Worm (Caenorhabditis elegans): ENCODE data around the gene Y75B12B.13.

DNA sequence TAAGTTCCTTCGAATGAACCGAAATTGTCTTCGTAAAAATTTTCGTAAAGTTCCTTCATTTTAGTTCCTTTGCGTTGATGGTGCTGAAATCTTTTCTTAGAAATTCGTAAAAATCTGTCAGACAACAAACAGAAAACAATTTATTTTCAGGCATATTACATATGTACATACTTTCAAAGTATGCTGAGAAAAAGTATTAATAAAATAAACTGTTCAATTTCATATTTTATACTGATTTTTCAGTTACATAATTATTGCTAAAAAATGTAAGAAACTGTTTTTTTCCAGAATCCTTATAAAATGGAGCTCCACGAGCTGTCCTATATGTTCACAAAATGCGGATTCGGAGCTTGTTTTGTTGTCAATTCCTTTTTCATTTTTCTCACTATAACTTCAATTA, 35.1 kb downstream of the Y75B12B.13 start, which contains the start of gene str-45:
- TF ChIP-seq madf-2 (tag; optimal IDR thresholded peaks at IDR 0.05) (no peak), nhr-11 (tag; optimal IDR thresholded peaks at IDR 0.05) (no peak), ceh-14 (tag; optimal IDR thresholded peaks at IDR 0.05) (no peak), zip-5 (tag; optimal IDR thresholded peaks at IDR 0.05) (no peak), elt-2 (tag; optimal IDR thresholded peaks at IDR 0.05) (no peak), C38D4.7 (GFP tag; optimal IDR thresholded peaks at IDR 0.05) (no peak), ama-1 (optimal IDR thresholded peaks at IDR 0.05) (no peak)
